Fruit fly (Drosophila melanogaster): ENCODE data around the gene Dhdds.
A peak's percentile ranks its signal among the peaks of the same experiment; 100 is the strongest.

The Dhdds gene

DNA sequence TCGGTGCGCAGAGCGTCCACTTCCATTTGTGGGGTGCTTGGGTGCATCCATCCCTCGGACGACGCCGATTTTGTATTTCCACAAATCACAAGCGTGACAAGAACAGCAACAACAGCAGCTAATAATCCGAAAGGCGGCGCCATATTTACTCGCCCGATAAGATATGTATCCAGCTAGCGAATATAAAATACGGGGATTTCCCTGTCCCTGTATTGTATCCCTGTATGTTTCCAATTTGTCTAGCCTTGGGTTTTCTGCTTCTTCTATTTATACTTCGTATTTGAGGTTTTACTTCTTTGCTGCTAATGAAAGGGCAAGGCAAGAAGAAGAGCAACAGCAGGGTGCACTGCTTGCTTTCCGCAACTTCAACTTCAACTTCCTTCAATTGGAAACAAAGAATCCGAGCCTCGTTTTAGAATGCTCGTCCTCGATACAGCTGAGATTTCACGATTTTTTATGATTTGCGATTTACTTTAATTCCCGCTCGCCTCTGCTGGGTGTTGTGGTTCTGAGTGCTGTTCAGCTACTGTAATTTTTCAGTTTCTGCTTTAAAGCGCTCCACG lies 11.1 kb upstream of the Dhdds start:
- TF ChIP-seq psq (optimal IDR thresholded peaks at IDR 0.05) (no peak), EcR (GFP tag; optimal IDR thresholded peaks at IDR 0.05) (no peak), CG8478 (optimal IDR thresholded peaks at IDR 0.05) (no peak), Dll (optimal IDR thresholded peaks at IDR 0.05) (no peak), usp (GFP tag; optimal IDR thresholded peaks at IDR 0.05) (no peak), pan (optimal IDR thresholded peaks at IDR 0.05) (no peak)

DNA sequence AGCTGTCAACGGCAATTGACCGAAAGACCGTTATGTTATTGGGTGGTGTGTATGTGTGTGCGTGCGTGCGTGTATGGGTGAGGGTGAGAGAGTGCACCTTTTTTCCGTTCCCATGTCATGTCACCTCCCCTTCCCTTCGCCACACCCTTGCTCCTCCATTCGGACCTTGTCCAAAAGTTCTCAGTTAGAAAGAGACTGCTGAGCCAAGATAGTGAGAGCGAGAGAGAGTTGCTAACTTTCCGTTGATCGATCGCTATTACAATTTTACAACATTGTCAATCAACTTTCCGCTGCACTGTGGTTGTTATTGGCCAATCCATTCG lies 5.3 kb upstream of the Dhdds start:
- TF ChIP-seq Dll (optimal IDR thresholded peaks at IDR 0.05) (no peak), pan (optimal IDR thresholded peaks at IDR 0.05) (no peak), CG8478 (optimal IDR thresholded peaks at IDR 0.05) (no peak), EcR (GFP tag; optimal IDR thresholded peaks at IDR 0.05) (no peak), psq (optimal IDR thresholded peaks at IDR 0.05) (no peak), usp (GFP tag; optimal IDR thresholded peaks at IDR 0.05) (no peak)

DNA sequence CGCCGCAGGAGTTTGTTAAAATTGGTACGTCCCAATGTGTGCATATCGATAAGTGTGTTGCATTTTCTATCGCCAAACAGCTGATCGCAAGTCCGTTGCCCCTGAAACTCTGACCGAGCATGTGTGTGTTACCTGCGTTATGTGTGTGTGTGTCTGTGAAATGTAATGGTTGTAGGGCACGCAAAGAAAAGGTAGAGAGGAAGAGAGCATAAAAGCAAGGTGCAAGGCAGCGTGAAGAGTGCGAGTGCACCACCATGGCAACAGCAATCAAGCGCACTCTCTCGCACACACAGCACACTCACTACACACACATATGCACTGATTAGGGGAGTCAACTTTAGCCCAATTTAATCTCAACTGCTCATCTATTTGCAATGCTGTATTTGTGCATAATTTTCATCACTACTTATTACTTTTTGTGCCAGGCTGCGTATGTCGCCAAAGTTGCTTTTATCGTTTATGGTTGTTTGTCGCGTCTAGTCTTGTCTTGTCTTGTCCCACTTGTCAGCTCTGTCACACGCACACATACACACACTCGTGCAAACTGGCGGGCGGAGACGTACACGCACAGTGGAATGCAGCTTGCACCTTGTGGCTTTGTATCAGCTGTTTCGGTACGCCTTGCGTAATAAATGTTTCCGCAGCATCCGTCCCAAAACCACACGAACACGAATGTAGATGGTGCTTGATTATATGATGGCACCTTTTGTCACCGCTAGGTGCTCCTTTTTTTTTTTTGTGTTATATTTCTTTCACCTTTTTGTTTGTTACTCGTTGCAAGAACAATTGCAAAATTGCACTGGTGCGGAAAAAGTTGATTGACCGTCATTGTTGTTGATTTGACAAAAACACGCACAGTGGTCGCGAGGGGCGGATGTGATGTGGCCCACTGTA lies 4.7 kb upstream of the Dhdds start:
- peak; percentile 34 for TF ChIP-seq CG8478 (optimal IDR thresholded peaks at IDR 0.05)
- no peak for TF ChIP-seq Dll (optimal IDR thresholded peaks at IDR 0.05)
- TF ChIP-seq psq (optimal IDR thresholded peaks at IDR 0.05), result no peak
- peak in 1 of 2 experiments; percentile 91 for TF ChIP-seq EcR (GFP tag; optimal IDR thresholded peaks at IDR 0.05)

DNA sequence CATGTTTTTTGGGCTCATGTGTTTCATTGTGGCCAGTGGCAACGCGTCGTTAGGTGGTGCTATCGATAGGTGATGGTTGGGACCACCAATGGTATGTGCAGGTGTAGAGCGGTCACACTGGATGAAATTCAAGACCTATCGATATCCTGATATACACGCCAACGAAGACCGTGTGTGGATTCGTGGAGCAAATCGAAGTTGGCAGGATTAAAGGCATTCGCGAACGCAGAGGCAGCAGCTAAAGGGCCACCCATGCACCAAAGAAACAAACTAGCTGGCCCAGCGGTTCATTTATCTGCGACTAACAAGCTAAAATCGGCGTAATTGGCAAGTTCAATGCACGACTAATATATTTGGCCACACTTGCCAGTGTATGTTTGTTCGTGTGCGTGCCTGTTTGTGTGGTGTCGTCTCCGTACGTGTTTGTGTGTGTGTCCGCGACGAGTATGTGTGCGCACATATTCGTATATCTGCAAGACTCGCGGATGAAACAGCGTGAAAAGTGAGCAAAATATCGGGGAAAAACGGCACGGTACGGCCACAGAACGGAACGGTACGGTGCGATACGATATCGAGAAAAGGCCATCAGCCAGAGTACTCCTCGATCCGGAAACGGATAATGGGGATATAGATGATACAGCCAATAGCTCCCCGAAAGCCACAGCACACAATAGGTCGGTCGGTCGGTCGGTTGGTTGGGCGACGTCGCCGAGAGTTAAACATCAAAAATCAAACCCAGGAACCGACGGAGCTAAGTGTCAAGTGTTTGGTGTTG lies 2.8 kb upstream of the Dhdds start, which contains the start of gene Ubr3:
TSS of gene Ubr3 (plus strand) at position 99 of the 775 bp plus-strand sequence.
- TF ChIP-seq usp (GFP tag; optimal IDR thresholded peaks at IDR 0.05), result no peak
- TF ChIP-seq Dll (optimal IDR thresholded peaks at IDR 0.05), result no peak
- TF ChIP-seq pan (optimal IDR thresholded peaks at IDR 0.05), result no peak
- no peak for TF ChIP-seq CG8478 (optimal IDR thresholded peaks at IDR 0.05)
- no peak for TF ChIP-seq EcR (GFP tag; optimal IDR thresholded peaks at IDR 0.05)
- TF ChIP-seq psq (optimal IDR thresholded peaks at IDR 0.05), result no peak

DNA sequence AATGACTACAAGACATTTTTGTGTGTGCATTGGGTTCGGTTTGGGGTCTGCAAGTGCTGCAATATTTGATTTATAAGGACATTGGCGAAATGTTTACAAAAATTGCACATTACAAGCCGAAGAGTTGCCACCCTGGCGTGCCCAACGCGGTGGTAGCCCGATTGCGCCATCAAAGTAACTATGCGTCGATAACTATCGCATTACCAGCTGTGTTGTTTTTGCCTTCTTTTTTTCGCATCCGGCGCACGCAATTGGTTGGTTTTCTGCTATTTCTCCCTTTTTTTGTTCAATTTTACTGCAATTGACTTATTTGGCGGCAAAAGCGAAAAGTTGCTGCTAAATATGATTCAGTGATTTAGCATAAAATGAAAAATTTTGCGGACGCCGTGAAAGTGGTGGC lies 1.5 kb upstream of the Dhdds start, which contains the start of gene RpS14b:
TSS of gene RpS14b (plus strand) at position 220 of the 400 bp plus-strand sequence.
- TF ChIP-seq EcR (GFP tag; optimal IDR thresholded peaks at IDR 0.05) (no peak), CG8478 (optimal IDR thresholded peaks at IDR 0.05) (no peak), pan (optimal IDR thresholded peaks at IDR 0.05) (no peak), psq (optimal IDR thresholded peaks at IDR 0.05) (no peak), Dll (optimal IDR thresholded peaks at IDR 0.05) (no peak), usp (GFP tag; optimal IDR thresholded peaks at IDR 0.05) (no peak)

DNA sequence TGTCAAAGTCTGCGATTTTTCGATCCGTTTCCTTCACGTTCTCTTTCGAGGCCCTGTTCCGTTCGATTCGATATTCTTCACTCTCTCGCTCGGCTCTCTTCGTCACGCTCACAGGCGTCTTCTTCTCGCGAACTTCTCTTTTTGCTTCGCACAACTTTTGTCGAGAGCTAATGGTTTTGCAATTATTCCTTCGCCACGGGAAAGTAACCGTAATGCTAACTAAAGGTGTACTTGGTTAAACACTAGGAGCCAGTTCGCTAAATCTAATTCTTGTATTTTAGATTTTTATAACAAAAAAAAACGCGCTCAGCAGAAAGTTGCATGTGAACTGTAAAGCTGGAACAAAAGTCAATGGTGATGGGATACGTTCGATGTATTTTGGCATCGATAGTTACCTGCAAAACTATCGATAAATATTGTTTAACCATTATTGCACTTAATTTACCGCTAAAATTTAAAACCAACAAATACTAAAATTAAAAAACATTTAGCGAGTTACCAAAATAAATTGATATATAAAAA lies 2.1 kb downstream of the Dhdds start, which contains the start of gene mahe:
TSS of gene mahe (minus strand) at position 355 of the 522 bp plus-strand sequence.
- TF ChIP-seq usp (GFP tag; optimal IDR thresholded peaks at IDR 0.05), result no peak
- TF ChIP-seq EcR (GFP tag; optimal IDR thresholded peaks at IDR 0.05), result no peak
- no peak for TF ChIP-seq pan (optimal IDR thresholded peaks at IDR 0.05)
- TF ChIP-seq CG8478 (optimal IDR thresholded peaks at IDR 0.05), result no peak
- no peak for TF ChIP-seq psq (optimal IDR thresholded peaks at IDR 0.05)
- TF ChIP-seq Dll (optimal IDR thresholded peaks at IDR 0.05), result no peak

DNA sequence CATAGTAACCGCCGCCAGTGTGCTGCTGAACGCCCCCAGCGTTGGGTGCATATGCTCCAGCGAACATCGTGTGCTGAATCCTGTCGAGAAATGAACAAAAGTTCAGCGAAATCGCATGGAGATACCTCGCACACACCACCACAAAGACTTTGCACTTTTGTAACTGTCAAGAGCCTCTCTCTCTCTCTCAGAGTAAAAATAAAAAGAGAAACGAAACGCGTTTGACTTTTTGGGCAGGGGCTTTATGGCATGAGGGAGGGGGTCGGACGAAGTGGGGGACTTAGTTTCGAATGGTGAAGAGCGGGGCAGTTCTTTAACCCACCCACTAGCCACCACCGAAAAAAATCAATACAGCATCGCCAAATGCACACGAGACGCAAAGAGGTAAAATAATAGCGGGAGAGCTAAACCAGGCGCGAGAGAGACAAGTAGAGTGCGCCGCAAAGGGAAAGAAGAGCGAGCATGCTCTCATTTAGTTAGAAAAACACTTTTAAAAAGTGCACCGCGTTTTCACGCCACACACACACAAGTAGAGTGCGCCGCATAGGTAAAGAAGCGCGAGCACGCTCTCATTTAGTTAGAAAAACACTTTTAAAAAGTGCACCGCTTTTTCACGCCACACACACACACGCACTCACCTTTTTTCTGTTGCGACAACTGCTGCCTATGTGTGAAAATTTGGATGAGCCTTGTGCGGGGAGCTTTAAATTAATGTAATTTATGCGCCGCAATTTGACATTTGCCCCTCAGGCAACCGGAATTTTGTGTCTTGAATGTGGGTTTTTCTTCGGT lies 2.7 kb downstream of the Dhdds start:
- TF ChIP-seq EcR (GFP tag; optimal IDR thresholded peaks at IDR 0.05), result no peak
- TF ChIP-seq pan (optimal IDR thresholded peaks at IDR 0.05), result no peak
- peak; percentile 84 for TF ChIP-seq Dll (optimal IDR thresholded peaks at IDR 0.05)
- no peak for TF ChIP-seq usp (GFP tag; optimal IDR thresholded peaks at IDR 0.05)
- peak; percentile 0 for TF ChIP-seq CG8478 (optimal IDR thresholded peaks at IDR 0.05)
- TF ChIP-seq psq (optimal IDR thresholded peaks at IDR 0.05), result no peak

DNA sequence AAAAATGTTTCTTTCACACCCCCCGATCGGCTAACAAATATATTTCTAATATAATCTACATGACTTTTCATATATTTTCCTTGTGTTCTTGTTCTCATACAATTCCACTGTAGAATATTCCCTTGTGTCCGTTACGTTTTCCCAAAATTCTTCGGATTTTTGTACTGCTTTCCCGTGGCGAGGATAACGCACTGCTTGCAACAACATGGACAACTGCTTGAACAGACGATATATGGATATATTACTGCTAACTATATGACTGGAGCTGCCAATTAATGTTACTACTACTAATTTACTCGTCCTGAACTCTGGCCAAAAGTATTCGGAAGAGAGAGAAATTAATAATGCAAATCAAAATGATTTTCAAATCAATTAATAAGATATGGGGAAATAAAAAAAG lies 8.2 kb downstream of the Dhdds start:
- no peak for TF ChIP-seq Dll (optimal IDR thresholded peaks at IDR 0.05)
- no peak for TF ChIP-seq EcR (GFP tag; optimal IDR thresholded peaks at IDR 0.05)
- TF ChIP-seq psq (optimal IDR thresholded peaks at IDR 0.05), result no peak
- TF ChIP-seq CG8478 (optimal IDR thresholded peaks at IDR 0.05), result no peak
- no peak for TF ChIP-seq usp (GFP tag; optimal IDR thresholded peaks at IDR 0.05)

DNA sequence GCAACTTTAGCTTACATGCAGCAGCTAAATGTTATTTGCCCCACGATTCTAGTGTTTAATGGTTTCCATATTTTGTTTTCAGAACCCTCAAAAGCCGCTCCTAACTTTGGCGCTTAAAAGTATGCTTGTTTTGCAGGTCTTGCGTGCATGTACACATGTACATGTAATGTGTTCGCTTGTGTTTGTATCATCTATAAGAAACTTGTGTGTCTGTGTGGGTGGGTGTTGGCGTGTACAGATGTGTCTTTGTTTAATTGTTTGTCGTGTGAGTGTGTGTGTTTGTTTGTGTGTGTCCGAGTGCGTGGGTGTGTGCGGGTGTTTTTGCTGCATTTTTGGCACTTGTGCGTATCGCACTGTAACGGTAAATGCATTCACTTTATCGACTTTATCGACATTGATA lies 10.1 kb downstream of the Dhdds start:
- TF ChIP-seq Dll (optimal IDR thresholded peaks at IDR 0.05) (no peak), pan (optimal IDR thresholded peaks at IDR 0.05) (no peak), EcR (GFP tag; optimal IDR thresholded peaks at IDR 0.05) (no peak), usp (GFP tag; optimal IDR thresholded peaks at IDR 0.05) (no peak), CG8478 (optimal IDR thresholded peaks at IDR 0.05) (no peak), psq (optimal IDR thresholded peaks at IDR 0.05) (no peak)

DNA sequence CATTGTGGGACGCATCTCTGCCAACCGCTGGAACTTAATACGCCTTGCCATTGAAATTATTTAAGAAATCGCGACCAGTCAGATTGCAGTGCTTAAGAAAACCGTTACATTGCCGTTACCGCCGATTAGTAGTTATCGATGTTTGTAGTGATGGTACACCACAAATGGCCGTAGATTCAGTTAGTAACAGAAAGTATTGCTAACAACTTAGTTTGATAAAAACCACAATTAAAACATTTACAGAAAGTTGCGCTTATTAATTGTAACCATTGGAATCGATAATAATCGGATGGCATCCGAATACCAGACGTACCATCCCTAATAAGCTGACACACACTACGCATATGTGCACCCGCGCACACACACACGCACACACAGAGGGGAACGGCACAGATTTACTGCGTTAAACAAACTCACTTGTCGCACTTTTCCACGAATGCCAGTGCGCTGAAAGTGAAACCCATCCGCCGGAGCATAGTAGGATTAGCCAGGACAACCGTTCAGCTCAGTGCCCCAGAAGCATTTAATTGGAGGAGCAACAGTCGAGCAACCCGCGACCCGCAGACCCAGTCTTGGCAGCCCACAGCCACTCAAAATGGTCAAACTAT lies 13.0 kb downstream of the Dhdds start, which contains the start of the genes hdm and Ykt6:
TSS of gene hdm (minus strand) at position 51 of the 608 bp plus-strand sequence.
TSS of gene Ykt6 (plus strand) at position 329 of the 608 bp plus-strand sequence.
- TF ChIP-seq pan (optimal IDR thresholded peaks at IDR 0.05), result no peak
- no peak for TF ChIP-seq EcR (GFP tag; optimal IDR thresholded peaks at IDR 0.05)
- TF ChIP-seq Dll (optimal IDR thresholded peaks at IDR 0.05), result no peak
- no peak for TF ChIP-seq usp (GFP tag; optimal IDR thresholded peaks at IDR 0.05)
- no peak for TF ChIP-seq psq (optimal IDR thresholded peaks at IDR 0.05)
- TF ChIP-seq CG8478 (optimal IDR thresholded peaks at IDR 0.05), result no peak
